Worm (Caenorhabditis elegans) whole organism, L4/young adult: Measurements from ENCODE around the gene bath-39.
A peak's percentile ranks its signal among the peaks of the same experiment; 100 is the strongest.

Source experiments
- W03F9.2 ChIP-seq: fragments of 150-350 bp; optimal IDR thresholded peaks from 2 replicates; lab custom pipeline; 2014; ENCODE audit warnings: missing biosample characterization, missing genetic modification characterization
- dao-5 ChIP-seq: sonication (generic microtip); optimal IDR thresholded peaks from 2 replicates; lab custom pipeline; 2016; ENCODE audit warnings: missing genotype, missing genetic modification characterization, moderate library complexity, missing compliant biosample characterization
- him-1 ChIP-seq: sonication (generic microtip); optimal IDR thresholded peaks from 2 replicates; lab custom pipeline; 2016; ENCODE audit warnings: missing genotype, missing genetic modification reagents, missing genetic modification characterization, missing compliant biosample characterization

bath-39 gene

DNA sequence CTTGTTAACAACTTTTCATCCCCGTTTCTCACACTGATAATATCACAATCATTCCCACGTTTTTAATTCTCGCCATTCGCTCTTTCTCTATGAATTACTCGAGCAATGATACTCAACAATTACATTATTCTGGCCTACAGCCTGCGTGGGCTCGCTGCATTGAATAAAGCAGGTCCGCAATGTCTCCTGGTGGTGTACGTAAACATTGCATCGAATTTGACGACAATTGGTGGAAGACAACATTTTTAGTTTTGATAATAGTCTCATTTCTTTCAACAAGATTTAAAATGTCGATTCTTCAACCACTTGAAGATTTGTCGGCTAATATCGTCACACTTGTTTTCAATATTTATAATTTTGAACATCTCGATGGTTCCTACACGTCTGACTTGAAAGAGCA, at the start of gene bath-39:
Gene bath-39 (plus strand): TSS at position 137 of the 400 bp plus-strand sequence.
- TF ChIP-seq him-1 (tag; lab: Kevin White, UChicago) = no peak
- no peak for TF ChIP-seq W03F9.2 (tag; lab: Kevin White, UChicago)
- no peak for TF ChIP-seq dao-5 (tag; lab: Kevin White, UChicago)

DNA sequence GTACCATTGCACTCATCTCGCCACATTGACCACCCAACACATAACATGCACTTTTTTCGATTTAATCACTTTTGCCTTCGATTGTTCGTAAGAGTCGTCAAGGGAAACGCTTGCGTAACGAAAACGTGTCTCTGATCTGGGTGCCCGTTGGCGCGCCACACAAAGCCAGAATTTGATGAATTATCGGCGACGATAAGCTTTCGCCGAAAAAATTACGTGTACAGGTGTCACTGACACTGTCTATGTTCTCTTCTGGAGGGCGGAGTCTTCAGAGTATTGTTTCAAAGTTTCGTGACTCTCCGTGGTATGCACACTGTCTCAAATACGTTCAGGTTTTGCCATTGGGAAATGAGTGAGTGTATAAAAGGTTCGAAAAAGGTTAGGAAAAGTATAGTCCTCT, 48.6 kb upstream of the bath-39 start, which contains the start of gene F53F1.4:
Gene F53F1.4 (plus strand): TSS at position 390 of the 400 bp plus-strand sequence.
- TF ChIP-seq W03F9.2 (tag; lab: Kevin White, UChicago) (no peak), him-1 (tag; lab: Kevin White, UChicago) (no peak), dao-5 (tag; lab: Kevin White, UChicago) (no peak)

DNA sequence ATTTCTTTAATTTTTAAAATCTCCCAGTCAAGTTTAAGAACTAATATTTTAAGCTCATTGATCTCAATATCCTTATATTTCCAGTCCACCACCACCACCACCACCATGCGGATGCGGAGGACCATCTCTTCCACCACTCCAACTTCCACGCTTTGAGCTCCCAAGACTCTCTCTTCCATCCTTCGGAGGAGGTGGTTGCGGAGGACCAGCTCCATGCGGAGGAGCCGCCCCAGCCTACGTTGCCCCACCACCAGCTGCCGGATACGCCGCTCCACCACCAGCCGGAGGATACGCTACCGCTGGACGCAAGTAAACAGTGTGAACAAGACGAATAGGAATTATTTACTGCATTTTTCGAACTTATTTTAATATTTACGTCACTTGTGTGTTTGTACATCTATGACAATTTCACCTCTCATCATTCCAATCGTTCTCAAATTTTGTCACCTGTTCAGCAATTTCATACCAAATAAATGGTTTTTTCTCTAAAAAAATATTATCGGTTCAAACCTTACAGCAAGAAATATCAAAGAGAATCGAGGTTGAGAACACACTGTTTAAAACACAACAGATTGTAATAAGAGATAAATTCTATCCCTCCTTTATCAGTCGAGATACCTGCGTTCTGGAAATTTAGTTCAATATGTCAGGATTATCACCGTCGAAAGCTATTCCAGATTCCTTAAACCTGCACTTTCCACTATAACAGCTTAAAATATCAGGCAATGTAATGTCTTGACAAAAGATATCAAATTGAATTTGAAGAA, 47.9 kb upstream of the bath-39 start:
- TF ChIP-seq W03F9.2 (tag; lab: Kevin White, UChicago) (no peak), dao-5 (tag; lab: Kevin White, UChicago) (no peak), him-1 (tag; lab: Kevin White, UChicago) (no peak)

DNA sequence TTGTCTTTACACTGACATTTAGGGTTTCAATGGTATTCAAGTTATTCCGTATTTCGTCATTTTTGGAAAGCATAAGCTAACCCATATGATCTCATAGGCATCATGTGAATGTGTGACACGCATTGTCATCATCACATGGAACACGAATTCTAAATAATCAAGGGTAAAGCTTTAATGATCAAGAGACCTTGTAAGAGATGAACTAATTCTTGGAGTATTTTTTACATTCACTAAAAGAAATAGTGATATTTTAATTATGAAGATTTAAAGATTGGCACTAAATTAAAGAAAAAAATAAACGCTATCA, 47.3 kb upstream of the bath-39 start:
- TF ChIP-seq dao-5 (tag; lab: Kevin White, UChicago) (no peak), him-1 (tag; lab: Kevin White, UChicago) (no peak), W03F9.2 (tag; lab: Kevin White, UChicago) (no peak)

DNA sequence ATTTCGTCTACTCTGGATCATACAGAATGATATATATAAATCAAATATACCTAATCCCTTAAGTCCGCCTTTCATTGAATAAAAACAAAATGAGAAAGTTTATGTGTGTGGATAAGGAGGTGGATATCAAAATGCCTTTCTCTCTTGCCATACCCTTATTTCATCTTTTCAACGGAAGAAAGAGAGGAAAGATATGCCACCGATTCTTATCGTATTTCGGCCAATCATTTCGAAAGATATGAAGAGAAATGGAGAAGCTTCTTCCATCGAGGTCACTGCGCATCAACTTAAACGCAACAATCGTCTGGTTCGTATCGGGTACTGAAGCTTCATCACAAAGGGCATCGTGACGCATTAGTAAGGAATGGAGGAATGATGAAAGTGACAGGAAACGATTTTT, 46.0 kb upstream of the bath-39 start:
- no peak for TF ChIP-seq him-1 (tag; lab: Kevin White, UChicago)
- TF ChIP-seq W03F9.2 (tag; lab: Kevin White, UChicago) = no peak
- TF ChIP-seq dao-5 (tag; lab: Kevin White, UChicago) = no peak

DNA sequence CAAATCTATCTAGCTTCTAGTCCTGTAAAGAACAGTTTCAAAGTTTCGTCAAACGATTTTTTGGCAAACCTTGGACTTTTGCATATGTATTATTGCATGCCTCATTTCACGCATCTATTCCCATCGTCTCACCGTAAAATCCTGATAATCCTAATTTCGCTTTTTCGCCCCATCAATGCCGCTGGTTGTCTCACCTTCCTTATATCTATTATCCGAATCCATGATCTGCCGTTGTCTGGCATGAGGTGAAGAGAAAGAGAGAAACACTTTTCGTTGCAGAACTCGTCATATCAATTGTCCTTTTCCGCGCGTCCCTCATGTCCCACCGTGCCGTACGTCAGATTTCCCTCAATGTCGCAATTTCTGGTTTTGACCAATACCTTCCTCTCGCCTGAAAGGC, 44.7 kb upstream of the bath-39 start, which contains the start of gene cut-2:
Gene cut-2 (plus strand): TSS at position 365 of the 400 bp plus-strand sequence.
- no peak for TF ChIP-seq dao-5 (tag; lab: Kevin White, UChicago)
- no peak for TF ChIP-seq him-1 (tag; lab: Kevin White, UChicago)
- TF ChIP-seq W03F9.2 (tag; lab: Kevin White, UChicago) = no peak

DNA sequence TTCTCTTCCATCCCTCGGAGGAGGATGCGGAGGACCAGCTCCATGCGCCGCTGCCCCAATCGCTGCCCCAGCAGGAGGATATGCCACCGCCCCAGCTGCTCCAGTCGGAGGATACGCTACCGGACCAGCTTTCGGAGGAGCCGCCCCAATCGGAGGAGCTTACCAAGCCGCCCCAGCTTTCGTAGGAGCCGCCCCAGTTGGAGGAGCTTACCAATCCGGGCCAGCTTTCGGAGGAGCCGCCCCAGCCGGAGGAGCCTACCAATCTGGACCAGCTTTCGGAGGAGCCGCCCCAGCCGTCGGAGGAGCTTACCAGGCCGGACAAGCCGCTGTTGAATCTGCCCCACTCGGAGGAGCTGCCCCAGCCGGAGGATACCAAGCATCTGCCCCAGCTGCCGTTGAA, 43.8 kb upstream of the bath-39 start:
- TF ChIP-seq dao-5 (tag; lab: Kevin White, UChicago) (peak; percentile 33), him-1 (tag; lab: Kevin White, UChicago) (no peak)

DNA sequence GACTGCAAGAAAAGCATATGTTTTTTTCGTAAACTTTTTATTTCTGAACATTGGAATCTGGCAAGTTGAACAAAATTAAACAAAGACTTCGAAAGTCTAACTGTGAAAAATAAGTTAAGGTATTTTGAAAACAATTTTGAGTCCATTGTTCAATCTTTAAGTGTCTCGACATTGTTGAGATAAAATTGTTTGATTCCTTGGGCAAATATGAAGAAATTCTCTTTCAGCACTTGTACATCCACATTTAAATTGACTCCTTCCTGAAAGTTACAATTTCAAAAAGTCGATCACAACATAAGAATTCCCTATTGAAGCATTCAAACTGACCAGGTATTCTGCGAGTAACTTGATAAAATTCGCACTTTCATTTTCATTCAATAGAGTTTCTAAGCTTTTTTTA, 43.2 kb upstream of the bath-39 start:
- TF ChIP-seq him-1 (tag; lab: Kevin White, UChicago) (no peak), dao-5 (tag; lab: Kevin White, UChicago) (no peak), W03F9.2 (tag; lab: Kevin White, UChicago) (no peak)

DNA sequence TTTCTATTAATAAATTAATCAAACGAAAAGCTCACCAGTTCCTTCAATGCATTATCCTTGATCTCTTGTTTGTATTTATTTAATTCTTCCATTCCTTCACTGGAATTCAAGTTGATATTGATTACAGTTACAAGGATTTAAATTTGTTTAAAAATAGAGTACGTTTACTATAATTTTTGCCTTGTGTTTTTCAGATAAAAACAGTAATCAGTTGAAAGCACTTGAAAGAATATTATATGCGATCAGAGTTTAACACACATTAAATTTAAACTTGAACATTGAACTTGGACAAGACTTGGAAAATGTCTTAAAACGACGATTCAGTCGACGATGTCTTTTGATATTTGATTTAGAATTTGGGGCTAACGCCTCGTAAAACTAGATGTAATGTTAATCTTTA, 41.7 kb upstream of the bath-39 start, which contains the start of gene F53F1.6:
Gene F53F1.6 (minus strand): TSS at position 101 of the 400 bp plus-strand sequence.
- TF ChIP-seq W03F9.2 (tag; lab: Kevin White, UChicago) (no peak), dao-5 (tag; lab: Kevin White, UChicago) (no peak), him-1 (tag; lab: Kevin White, UChicago) (no peak)

DNA sequence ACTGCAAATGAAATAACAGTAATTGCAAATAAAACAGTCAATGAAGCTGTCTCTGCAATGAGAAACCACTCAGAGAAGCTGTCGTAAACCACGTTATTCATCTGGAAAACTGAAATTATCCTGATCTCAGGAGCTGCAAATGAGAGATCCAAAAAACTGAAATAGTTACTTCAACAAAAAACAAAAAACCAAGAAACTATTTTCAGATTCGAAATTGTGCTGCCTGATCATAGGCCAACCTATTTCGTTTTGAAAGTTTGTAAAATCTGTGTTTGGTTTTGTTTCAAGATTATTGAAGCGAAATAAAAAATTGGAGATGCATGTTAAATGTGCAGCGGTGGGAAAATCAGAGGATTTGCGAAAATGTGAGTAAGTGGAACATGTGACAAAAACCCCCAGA, 38.6 kb upstream of the bath-39 start, which contains the start of gene srv-8:
Gene srv-8 (minus strand): TSS at position 101 of the 400 bp plus-strand sequence.
- TF ChIP-seq him-1 (tag; lab: Kevin White, UChicago) (no peak), dao-5 (tag; lab: Kevin White, UChicago) (no peak), W03F9.2 (tag; lab: Kevin White, UChicago) (no peak)

DNA sequence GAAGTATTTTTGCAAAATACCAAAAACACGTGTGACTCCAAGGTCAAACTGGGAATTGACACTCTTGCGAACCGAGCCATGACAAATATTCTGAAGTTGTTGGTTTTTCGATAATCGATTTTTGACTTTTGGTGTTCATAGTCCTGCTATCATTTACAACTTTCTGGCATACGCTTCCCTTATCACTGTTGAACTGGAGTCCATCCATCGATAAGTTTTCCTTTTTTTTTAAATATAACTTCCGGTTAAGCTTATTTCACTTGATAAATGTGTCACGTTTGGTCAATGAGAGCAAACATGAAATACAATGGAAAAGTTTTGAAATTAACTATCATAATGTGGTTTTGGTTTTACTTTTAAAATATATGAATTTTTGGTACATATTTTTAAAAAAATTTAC, 37.6 kb upstream of the bath-39 start:
- TF ChIP-seq him-1 (tag; lab: Kevin White, UChicago) (no peak), W03F9.2 (tag; lab: Kevin White, UChicago) (no peak), dao-5 (tag; lab: Kevin White, UChicago) (no peak)

DNA sequence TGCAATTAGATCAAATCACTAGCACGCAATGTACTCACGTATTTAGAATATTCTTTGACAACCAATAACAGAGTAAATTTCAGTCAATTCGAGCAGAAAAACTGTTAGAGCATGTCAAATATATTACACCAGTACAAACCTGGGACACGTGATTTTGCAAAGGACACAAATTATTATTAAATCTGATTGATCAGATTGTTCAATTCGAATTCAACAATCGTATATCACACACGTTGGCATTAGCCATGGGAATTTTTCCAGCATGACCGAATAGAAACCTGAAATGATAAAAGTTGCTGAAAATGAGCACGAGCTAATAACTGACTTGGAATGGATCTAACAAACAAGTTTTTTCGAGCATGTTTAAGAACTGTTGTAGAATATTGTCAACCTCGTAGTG, 36.2 kb upstream of the bath-39 start, which contains the start of gene srv-9:
Gene srv-9 (minus strand): TSS at position 101 of the 400 bp plus-strand sequence.
- no peak for TF ChIP-seq dao-5 (tag; lab: Kevin White, UChicago)
- TF ChIP-seq him-1 (tag; lab: Kevin White, UChicago) = no peak
- TF ChIP-seq W03F9.2 (tag; lab: Kevin White, UChicago) = no peak

DNA sequence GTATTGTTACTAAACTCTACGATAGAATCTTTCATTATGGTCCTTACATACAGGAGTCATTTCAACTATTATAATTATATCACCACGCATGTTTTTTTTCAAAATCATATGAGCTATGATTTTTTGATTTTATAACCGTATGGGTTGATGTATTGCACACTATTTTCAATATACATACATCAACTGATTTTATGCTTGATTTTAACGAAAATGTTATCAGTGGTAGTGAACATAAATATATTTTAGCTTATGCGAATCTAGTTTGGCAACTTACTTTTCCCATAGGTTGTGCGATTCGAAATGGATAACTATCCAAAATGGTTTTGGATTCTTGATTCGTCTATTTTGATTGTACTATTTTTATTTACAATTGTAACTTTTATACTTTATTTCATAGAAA, 35.7 kb upstream of the bath-39 start, which contains the start of gene srv-10:
Gene srv-10 (plus strand): TSS at position 301 of the 400 bp plus-strand sequence.
- TF ChIP-seq dao-5 (tag; lab: Kevin White, UChicago) = no peak

DNA sequence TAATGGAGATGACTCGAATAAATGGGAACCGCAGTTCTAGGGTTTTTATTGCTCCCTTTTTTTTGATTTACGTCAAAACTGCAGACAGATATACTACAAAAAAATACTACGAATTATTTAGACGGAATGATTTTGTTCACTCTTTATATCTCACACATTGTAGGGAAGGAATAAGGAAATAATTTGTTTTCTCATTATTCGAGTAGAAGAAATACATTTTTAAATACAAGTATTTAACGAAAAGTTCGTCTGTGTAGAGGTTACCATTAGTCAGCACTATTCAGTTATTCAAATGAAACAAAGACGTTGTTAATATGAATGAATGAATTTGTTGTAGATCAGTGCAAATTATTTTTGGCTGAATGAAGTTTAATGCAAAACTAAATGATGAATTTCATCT, 32.5 kb upstream of the bath-39 start, which contains the start of gene srd-18:
Gene srd-18 (minus strand): TSS at position 101 of the 400 bp plus-strand sequence.
- no peak for TF ChIP-seq dao-5 (tag; lab: Kevin White, UChicago)
- no peak for TF ChIP-seq W03F9.2 (tag; lab: Kevin White, UChicago)
- no peak for TF ChIP-seq him-1 (tag; lab: Kevin White, UChicago)
